Worm (Caenorhabditis elegans): ENCODE measurements around the gene Y54G11A.14.

Y54G11A.14 gene

ce11 chrII:14290846-14291245, 27.1 kb upstream of the Y54G11A.14 start:
- TF ChIP-seq nhr-84 (tag; optimal IDR thresholded peaks at IDR 0.05) (no peak), hlh-17 (GFP tag; optimal IDR thresholded peaks at IDR 0.05; ENCODE audit: borderline replicate concordance) (no peak), C34B4.2 (tag; optimal IDR thresholded peaks at IDR 0.05) (no peak), egl-13 (tag; optimal IDR thresholded peaks at IDR 0.05) (no peak), mab-9 (GFP tag; IDR thresholded peaks at IDR 0.05) (no peak), sox-4 (tag; optimal IDR thresholded peaks at IDR 0.05) (no peak), lin-35 (GFP tag; optimal IDR thresholded peaks at IDR 0.05) (peak in 1 of 2 experiments; percentile 16), hlh-4 (tag; optimal IDR thresholded peaks at IDR 0.05) (no peak), sptf-1 (tag; optimal IDR thresholded peaks at IDR 0.05) (no peak), irx-1 (tag; optimal IDR thresholded peaks at IDR 0.05) (no peak), unc-30 (tag; optimal IDR thresholded peaks at IDR 0.05) (no peak), pag-3 (tag; optimal IDR thresholded peaks at IDR 0.05; ENCODE audit: borderline replicate concordance, insufficient read depth) (no peak), xbp-1 (tag; optimal IDR thresholded peaks at IDR 0.05) (no peak), F16B12.6 (tag; optimal IDR thresholded peaks at IDR 0.05) (no peak), efl-1 (optimal IDR thresholded peaks at IDR 0.05) (peak; percentile 18 to 27), efl-1 (GFP tag; optimal IDR thresholded peaks at IDR 0.05 in 1 of 2) (peak in 1 of 2 experiments; percentile 53), zip-4 (GFP tag; optimal IDR thresholded peaks at IDR 0.05) (peak; percentile 8), nhr-76 (tag; optimal IDR thresholded peaks at IDR 0.05) (no peak), nhr-20 (tag; optimal IDR thresholded peaks at IDR 0.05) (peak; percentile 22), nhr-77 (tag; optimal IDR thresholded peaks at IDR 0.05) (peak; percentile 36), unc-62 (GFP tag; optimal IDR thresholded peaks at IDR 0.05) (no peak), snpc-4 (tag; optimal IDR thresholded peaks at IDR 0.05) (no peak), ceh-82 (tag; optimal IDR thresholded peaks at IDR 0.05) (no peak), nhr-47 (tag; optimal IDR thresholded peaks at IDR 0.05) (no peak), elt-2 (tag; optimal IDR thresholded peaks at IDR 0.05) (no peak), C04F5.9 (tag; optimal IDR thresholded peaks at IDR 0.05) (no peak), unc-130 (tag; optimal IDR thresholded peaks at IDR 0.05) (no peak), nhr-11 (tag; optimal IDR thresholded peaks at IDR 0.05) (no peak), rnt-1 (tag; optimal IDR thresholded peaks at IDR 0.05) (no peak), unc-86 (tag; optimal IDR thresholded peaks at IDR 0.05) (no peak), nhr-237 (tag; optimal IDR thresholded peaks at IDR 0.05) (peak; percentile 41), hpl-2 (GFP tag; optimal IDR thresholded peaks at IDR 0.05) (no peak), swsn-7 (tag; optimal IDR thresholded peaks at IDR 0.05) (no peak), ztf-4 (tag; optimal IDR thresholded peaks at IDR 0.05) (no peak), skn-1 (tag; optimal IDR thresholded peaks at IDR 0.05) (peak; percentile 89), fkh-10 (GFP tag; optimal IDR thresholded peaks at IDR 0.05) (no peak), pqm-1 (tag; optimal IDR thresholded peaks at IDR 0.05) (no peak), efl-3 (GFP tag; optimal IDR thresholded peaks at IDR 0.05) (no peak), aha-1 (tag; optimal IDR thresholded peaks at IDR 0.05) (no peak), unc-98 (GFP tag; IDR thresholded peaks at IDR 0.05) (no peak)

- TF ChIP-seq dpl-1 (GFP tag; optimal IDR thresholded peaks at IDR 0.05) (peak in 2 of 3 experiments; percentile 12 to 14), lin-35 (GFP tag; optimal IDR thresholded peaks at IDR 0.05) (peak in 1 of 2 experiments; percentile 35), grh-1 (GFP tag; IDR thresholded peaks at IDR 0.05) (peak; percentile 43; the same call in 1 of the 2 replicates), efl-1 (optimal IDR thresholded peaks at IDR 0.05) (peak in 1 of 2 experiments; percentile 42), efl-1 (GFP tag; optimal IDR thresholded peaks at IDR 0.05 in 1 of 2) (peak; percentile 16 to 90)
Measured at ce11 chrII:14291854-14292253, 26.1 kb upstream of the Y54G11A.14 start.

- TF ChIP-seq egl-27 (tag; optimal IDR thresholded peaks at IDR 0.05): no peak
- peak in 1 of 3 experiments; percentile 13 for TF ChIP-seq ceh-82 (tag; optimal IDR thresholded peaks at IDR 0.05)
- no peak for TF ChIP-seq mef-2 (tag; optimal IDR thresholded peaks at IDR 0.05)
- no peak for TF ChIP-seq efl-3 (GFP tag; optimal IDR thresholded peaks at IDR 0.05)
- TF ChIP-seq sox-4 (tag; optimal IDR thresholded peaks at IDR 0.05): no peak
- TF ChIP-seq fos-1 (tag; optimal IDR thresholded peaks at IDR 0.05): no peak
- TF ChIP-seq aha-1 (tag; optimal IDR thresholded peaks at IDR 0.05): no peak
- no peak for TF ChIP-seq Y116A8C.19 (tag; optimal IDR thresholded peaks at IDR 0.05; ENCODE audit: borderline replicate concordance)
- no peak for TF ChIP-seq zag-1 (tag; optimal IDR thresholded peaks at IDR 0.05)
- no peak for TF ChIP-seq C34B4.2 (tag; optimal IDR thresholded peaks at IDR 0.05)
- no peak for TF ChIP-seq lir-3 (tag; optimal IDR thresholded peaks at IDR 0.05; ENCODE audit: poor library complexity)
- peak; percentile 38 for TF ChIP-seq nhr-85 (tag)
- TF ChIP-seq ama-1 (optimal IDR thresholded peaks at IDR 0.05): no peak
Measured at ce11 chrII:14292519-14292918, 25.4 kb upstream of the Y54G11A.14 start, which contains the start of gene Y54G11A.4. TSS of gene Y54G11A.4 (plus strand) at chrII:14292819.
